Worm (Caenorhabditis elegans) whole organism, early embryonic: ENCODE results near the gene ZC15.3.

ENCODE experiments used
- ama-1 ChIP-seq: fragments of 150-350 bp; optimal IDR thresholded peaks from 2 replicates; lab custom pipeline; 2014
- pes-1 ChIP-seq: fragments of 200-800 bp; sonication (Bioruptor generic); IDR thresholded peaks from 2 replicates; pipeline ENCODE4 v1.3.6; 2022; ENCODE audit warnings: missing genetic modification reagents, missing genetic modification characterization, missing compliant biosample characterization
- sea-1 ChIP-seq: fragments of 200-800 bp; sonication (Bioruptor generic); conservative IDR thresholded peaks from 2 replicates; pipeline ENCODE4 v1.3.6; 2022; ENCODE audit warnings: missing genetic modification characterization, missing compliant biosample characterization

- TF ChIP-seq pes-1 (GFP tag; lab: Robert Waterston, UW), result no peak
- no peak for TF ChIP-seq ama-1 (lab: Kevin White, UChicago)
- TF ChIP-seq sea-1 (GFP tag; lab: Robert Waterston, UW), result no peak
Measured at ce11 chrV:20282827-20283226, 20.6 kb upstream of the ZC15.3 start.
